Worm (Caenorhabditis elegans) whole organism, young adult: ENCODE data around the gene B0524.6.

Experiments used
- B0035.1 ChIP-seq: sonication (generic microtip); optimal IDR thresholded peaks from 2 replicates; lab custom pipeline; 2016; ENCODE audit warnings: missing genetic modification characterization, mild to moderate bottlenecking, missing compliant biosample characterization, missing genotype, missing genetic modification reagents
- D2030.7 ChIP-seq: fragments of 200-800 bp; sonication (Bioruptor generic); IDR thresholded peaks from 2 replicates; pipeline ENCODE4 v1.3.6; 2022; ENCODE audit warnings: missing genetic modification reagents, missing genetic modification characterization, missing compliant biosample characterization
- F23B12.7 ChIP-seq: sonication (generic microtip); optimal IDR thresholded peaks from 2 replicates; lab custom pipeline; 2017; ENCODE audit warnings: missing genetic modification characterization, mild to moderate bottlenecking, missing compliant biosample characterization, antibody characterized with exemption, moderate library complexity; ENCODE audit not compliant: insufficient read depth
- F37B4.10 ChIP-seq: fragments of 200-800 bp; sonication (Bioruptor generic); IDR thresholded peaks from 2 replicates; pipeline ENCODE4 v1.3.6; 2022; ENCODE audit warnings: missing genetic modification characterization, missing compliant biosample characterization
- F49E8.2 ChIP-seq: sonication (generic microtip); optimal IDR thresholded peaks from 3 replicates; lab custom pipeline; 2017; ENCODE audit warnings: missing genetic modification characterization, mild to moderate bottlenecking, missing compliant biosample characterization, antibody characterized with exemption, moderate library complexity; ENCODE audit not compliant: insufficient read depth
- F55B11.4 ChIP-seq: sonication (generic microtip); optimal IDR thresholded peaks from 2 replicates; lab custom pipeline; 2016; ENCODE audit warnings: missing compliant biosample characterization, missing genetic modification characterization, borderline replicate concordance; ENCODE audit not compliant: insufficient read depth
- F57C9.4 ChIP-seq: sonication (generic microtip); optimal IDR thresholded peaks from 2 replicates; lab custom pipeline; 2017; ENCODE audit warnings: mild to moderate bottlenecking, missing genetic modification characterization, missing compliant biosample characterization
- T07F8.4 ChIP-seq: sonication (generic microtip); optimal IDR thresholded peaks from 2 replicates; lab custom pipeline; 2016; ENCODE audit warnings: mild to moderate bottlenecking, missing genetic modification characterization, moderate library complexity, missing compliant biosample characterization
- T26A5.8 ChIP-seq: sonication (generic microtip); optimal IDR thresholded peaks from 2 replicates; lab custom pipeline; 2016; ENCODE audit warnings: missing genetic modification characterization, missing compliant biosample characterization
- Y56A3A.18 ChIP-seq: fragments of 200-800 bp; sonication (Bioruptor generic); IDR thresholded peaks from 2 replicates; pipeline ENCODE4 v1.3.6; 2022; ENCODE audit warnings: missing genetic modification reagents, missing genetic modification characterization, missing compliant biosample characterization
- Y67H2A.10 ChIP-seq: fragments of 200-800 bp; sonication (Bioruptor generic); conservative IDR thresholded peaks from 2 replicates; pipeline ENCODE4 v1.3.6; 2022; ENCODE audit warnings: missing genetic modification reagents, missing genetic modification characterization, missing compliant biosample characterization
- ama-1 ChIP-seq, 3 experiments: fragments of 150-350 bp in 1 of 3; sonication (generic microtip) in 2 of 3; optimal IDR thresholded peaks; 2 replicates each; lab custom pipeline; 2014 to 2018; ENCODE audit warnings: missing biosample characterization in 2 of 3, missing genetic modification characterization in 2 of 3, missing genetic modification reagents in 2 of 3
- aptf-3 ChIP-seq: fragments of 200-800 bp; sonication (Bioruptor generic); IDR thresholded peaks from 2 replicates; pipeline ENCODE4 v1.3.6; 2022; ENCODE audit warnings: missing genetic modification characterization, missing compliant biosample characterization
- atf-7 ChIP-seq: sonication (generic microtip); optimal IDR thresholded peaks from 2 replicates; lab custom pipeline; 2017; ENCODE audit warnings: mild to moderate bottlenecking, missing genetic modification characterization, missing compliant biosample characterization
- athp-1 ChIP-seq: sonication (generic microtip); optimal IDR thresholded peaks from 2 replicates; lab custom pipeline; 2017; ENCODE audit warnings: mild to moderate bottlenecking, missing genetic modification characterization, missing compliant biosample characterization
- ccch-3 ChIP-seq: fragments of 200-800 bp; sonication (Bioruptor generic); optimal IDR thresholded peaks from 2 replicates; lab custom pipeline; 2018; ENCODE audit warnings: mild to moderate bottlenecking, missing genetic modification characterization, missing compliant biosample characterization
- cebp-2 ChIP-seq: fragments of 200-800 bp; sonication (Bioruptor generic); IDR thresholded peaks from 2 replicates; pipeline ENCODE4 v1.3.6; 2022; ENCODE audit warnings: missing genetic modification characterization, missing compliant biosample characterization
- ceh-58 ChIP-seq: fragments of 200-800 bp; sonication (Bioruptor generic); IDR thresholded peaks from 2 replicates; pipeline ENCODE4 v1.3.6; 2022; ENCODE audit warnings: missing genetic modification characterization, missing compliant biosample characterization
- die-1 ChIP-seq: sonication (generic microtip); optimal IDR thresholded peaks from 2 replicates; lab custom pipeline; 2016; ENCODE audit warnings: missing genotype, mild to moderate bottlenecking, missing genetic modification characterization, missing compliant biosample characterization
- dpff-1 ChIP-seq: sonication (generic microtip); optimal IDR thresholded peaks from 2 replicates; lab custom pipeline; 2017; ENCODE audit warnings: mild to moderate bottlenecking, missing genetic modification characterization, missing compliant biosample characterization
- ets-4 ChIP-seq: fragments of 200-800 bp; sonication (Bioruptor generic); optimal IDR thresholded peaks from 2 replicates; lab custom pipeline; 2018; ENCODE audit warnings: mild to moderate bottlenecking, missing genetic modification characterization, missing compliant biosample characterization
- fkh-3 ChIP-seq: sonication (generic microtip); optimal IDR thresholded peaks from 2 replicates; lab custom pipeline; 2016; ENCODE audit warnings: mild to moderate bottlenecking, missing genetic modification characterization, missing compliant biosample characterization
- lag-1 ChIP-seq: fragments of 200-800 bp; sonication (Bioruptor generic); IDR thresholded peaks from 2 replicates; pipeline ENCODE4 v1.3.6; 2022; ENCODE audit warnings: missing genetic modification reagents, missing genetic modification characterization, missing compliant biosample characterization
- lin-40 ChIP-seq: sonication (generic microtip); optimal IDR thresholded peaks from 2 replicates; lab custom pipeline; 2016; ENCODE audit warnings: missing genetic modification characterization, mild to moderate bottlenecking, missing compliant biosample characterization, missing genotype, missing genetic modification reagents
- lir-1 ChIP-seq: fragments of 200-800 bp; sonication (Bioruptor generic); conservative IDR thresholded peaks from 2 replicates; pipeline ENCODE4 v1.3.6; 2022; ENCODE audit warnings: missing genetic modification reagents, missing genetic modification characterization, missing compliant biosample characterization
- lsl-1 ChIP-seq: fragments of 200-800 bp; sonication (Bioruptor generic); optimal IDR thresholded peaks from 2 replicates; lab custom pipeline; 2018; ENCODE audit warnings: mild to moderate bottlenecking, missing genetic modification characterization, moderate library complexity, missing compliant biosample characterization
- lsy-27 ChIP-seq: sonication (generic microtip); optimal IDR thresholded peaks from 2 replicates; lab custom pipeline; 2017; ENCODE audit warnings: missing genetic modification characterization, mild to moderate bottlenecking, missing compliant biosample characterization, antibody characterized with exemption, missing genotype, borderline replicate concordance; ENCODE audit not compliant: insufficient read depth
- madf-10 ChIP-seq: sonication (generic microtip); optimal IDR thresholded peaks from 2 replicates; lab custom pipeline; 2016; ENCODE audit warnings: mild to moderate bottlenecking, missing genetic modification characterization, missing compliant biosample characterization
- mcd-1 ChIP-seq: fragments of 200-800 bp; sonication (Bioruptor generic); IDR thresholded peaks from 2 replicates; pipeline ENCODE4 v1.3.6; 2022; ENCODE audit warnings: missing genetic modification reagents, missing genetic modification characterization, missing compliant biosample characterization
- mes-4 ChIP-seq: sonication (generic microtip); optimal IDR thresholded peaks from 2 replicates; lab custom pipeline; 2016; ENCODE audit warnings: missing genotype, missing genetic modification characterization, missing compliant biosample characterization
- nfyb-1 ChIP-seq: fragments of 200-800 bp; sonication (Bioruptor generic); IDR thresholded peaks from 2 replicates; pipeline ENCODE4 v1.3.6; 2022; ENCODE audit warnings: missing genetic modification reagents, missing genetic modification characterization, missing compliant biosample characterization
- nhr-120 ChIP-seq: fragments of 200-800 bp; sonication (Bioruptor generic); IDR thresholded peaks from 2 replicates; pipeline ENCODE4 v1.3.6; 2022; ENCODE audit warnings: missing genetic modification characterization, missing compliant biosample characterization
- nhr-179 ChIP-seq: sonication (generic microtip); optimal IDR thresholded peaks from 2 replicates; lab custom pipeline; 2016; ENCODE audit warnings: mild to moderate bottlenecking, missing genetic modification characterization, missing compliant biosample characterization
- nhr-90 ChIP-seq: sonication (generic microtip); optimal IDR thresholded peaks from 2 replicates; lab custom pipeline; 2016; ENCODE audit warnings: missing genotype, mild to moderate bottlenecking, missing genetic modification characterization, missing compliant biosample characterization
- pbrm-1 ChIP-seq: fragments of 200-800 bp; sonication (Bioruptor generic); IDR thresholded peaks from 2 replicates; pipeline ENCODE4 v1.3.6; 2022; ENCODE audit warnings: missing genetic modification reagents, missing genetic modification characterization, missing compliant biosample characterization
- sea-2 ChIP-seq: fragments of 200-800 bp; sonication (Bioruptor generic); IDR thresholded peaks from 2 replicates; pipeline ENCODE4 v1.3.6; 2022; ENCODE audit warnings: missing genetic modification characterization, missing compliant biosample characterization
- snpc-1.1 ChIP-seq: sonication (generic microtip); optimal IDR thresholded peaks from 2 replicates; lab custom pipeline; 2017; ENCODE audit warnings: missing genetic modification characterization, mild to moderate bottlenecking, missing compliant biosample characterization, antibody characterized with exemption, moderate library complexity, missing genotype, missing genetic modification reagents; ENCODE audit not compliant: insufficient read depth
- somi-1 ChIP-seq: fragments of 200-800 bp; sonication (Bioruptor generic); optimal IDR thresholded peaks from 2 replicates; lab custom pipeline; 2018; ENCODE audit warnings: mild to moderate bottlenecking, missing genetic modification characterization, missing compliant biosample characterization
- sptf-2 ChIP-seq: fragments of 200-800 bp; sonication (Bioruptor generic); optimal IDR thresholded peaks from 2 replicates; lab custom pipeline; 2018; ENCODE audit warnings: mild to moderate bottlenecking, missing genetic modification characterization, missing compliant biosample characterization
- unc-130 ChIP-seq: sonication (generic microtip); optimal IDR thresholded peaks from 2 replicates; lab custom pipeline; 2016; ENCODE audit warnings: missing genetic modification reagents, missing genetic modification characterization, missing compliant biosample characterization
- xnd-1 ChIP-seq: sonication (generic microtip); optimal IDR thresholded peaks from 2 replicates; lab custom pipeline; 2016; ENCODE audit warnings: missing genotype, missing genetic modification reagents, missing genetic modification characterization, missing compliant biosample characterization
- zfh-2 ChIP-seq: fragments of 200-800 bp; sonication (Bioruptor generic); conservative IDR thresholded peaks from 2 replicates; pipeline ENCODE4 v1.3.6; 2022; ENCODE audit warnings: missing genetic modification reagents, missing genetic modification characterization, missing compliant biosample characterization
- zim-3 ChIP-seq: sonication (generic microtip); optimal IDR thresholded peaks from 2 replicates; lab custom pipeline; 2017; ENCODE audit warnings: mild to moderate bottlenecking, missing genetic modification characterization, moderate library complexity, missing compliant biosample characterization
- ztf-22 ChIP-seq: fragments of 200-800 bp; sonication (Bioruptor generic); optimal IDR thresholded peaks from 2 replicates; lab custom pipeline; 2018; ENCODE audit warnings: mild to moderate bottlenecking, missing genetic modification characterization, moderate library complexity, missing compliant biosample characterization
- ztf-25 ChIP-seq: fragments of 200-800 bp; sonication (Bioruptor generic); IDR thresholded peaks from 2 replicates; pipeline ENCODE4 v1.3.6; 2022; ENCODE audit warnings: missing genetic modification reagents, missing genetic modification characterization, missing compliant biosample characterization
- ztf-3 ChIP-seq: fragments of 200-800 bp; sonication (Bioruptor generic); optimal IDR thresholded peaks from 2 replicates; lab custom pipeline; 2018; ENCODE audit warnings: mild to moderate bottlenecking, missing genetic modification characterization, missing compliant biosample characterization

Gene B0524.6

ce11 chrIII:1923419-1924318 is 18.2 kb upstream of the B0524.6 start (continued):
- TF ChIP-seq F23B12.7 (tag; lab: Kevin White, UChicago) (no peak), sea-2 (GFP tag; lab: Robert Waterston, UW) (no peak), mcd-1 (peak; percentile 75), lag-1 (GFP tag; lab: Robert Waterston, UW) (0 out of 2 replicates have a peak, but pooled peaks have one; percentile 22), mes-4 (tag; lab: Kevin White, UChicago) (no peak), T26A5.8 (tag; lab: Kevin White, UChicago) (no peak), Y56A3A.18 (GFP tag; lab: Robert Waterston, UW) (no peak), lir-1 (GFP tag; lab: Robert Waterston, UW) (peak; percentile 65), cebp-2 (no peak), D2030.7 (GFP tag; lab: Robert Waterston, UW) (no peak), die-1 (tag; lab: Kevin White, UChicago) (peak; percentile 49), zfh-2 (GFP tag; lab: Robert Waterston, UW) (peak; percentile 99), lsy-27 (tag; lab: Kevin White, UChicago) (no peak), snpc-1.1 (tag; lab: Kevin White, UChicago) (no peak), madf-10 (tag; lab: Kevin White, UChicago) (peak; percentile 95), ccch-3 (GFP tag; lab: Kevin White, UChicago) (no peak), T07F8.4 (tag; lab: Kevin White, UChicago) (no peak), nhr-120 (GFP tag; lab: Robert Waterston, UW) (no peak), F57C9.4 (tag; lab: Kevin White, UChicago) (no peak), atf-7 (peak; percentile 85), F37B4.10 (no peak), pbrm-1 (0 out of 2 replicates have a peak, but pooled peaks have one; percentile 33), ets-4 (GFP tag; lab: Kevin White, UChicago) (no peak), F49E8.2 (tag; lab: Kevin White, UChicago) (no peak), zim-3 (tag; lab: Kevin White, UChicago) (no peak), aptf-3 (GFP tag; lab: Robert Waterston, UW) (no peak), nfyb-1 (peak; percentile 76), B0035.1 (peak; percentile 52), F55B11.4 (no peak), dpff-1 (tag; lab: Kevin White, UChicago) (no peak), xnd-1 (tag; lab: Kevin White, UChicago) (no peak), ztf-22 (GFP tag; lab: Kevin White, UChicago) (no peak), ceh-58 (GFP tag; lab: Robert Waterston, UW) (no peak), ztf-3 (GFP tag; lab: Kevin White, UChicago) (peak; percentile 76), nhr-90 (tag; lab: Kevin White, UChicago) (no peak), ama-1 (optimal IDR thresholded peaks at IDR 0.05; lab: Kevin White, UChicago) (no peak), ama-1 (GFP tag; optimal IDR thresholded peaks at IDR 0.05; lab: Kevin White, UChicago) (no peak), unc-130 (GFP tag; lab: Kevin White, UChicago) (no peak), sptf-2 (no peak), lsl-1 (no peak), lin-40 (peak; percentile 93), fkh-3 (tag; lab: Kevin White, UChicago) (no peak), Y67H2A.10 (GFP tag; lab: Robert Waterston, UW) (0 out of 2 replicates have a peak, but pooled peaks have one; percentile 16), ztf-25 (no peak), somi-1 (GFP tag; lab: Kevin White, UChicago) (peak; percentile 96), athp-1 (tag; lab: Kevin White, UChicago) (peak; percentile 16), nhr-179 (tag; lab: Kevin White, UChicago) (no peak)
